Fruit fly (Drosophila melanogaster) whole organism, embryonic: ENCODE data around the gene dbe.
A peak's percentile ranks its signal among the peaks of the same experiment; 100 is the strongest.

ENCODE experiments used
- BEAF-32 ChIP-seq: fragments of 200-800 bp; sonication (Bioruptor generic); optimal IDR thresholded peaks from 3 replicates; lab custom pipeline; 2017; ENCODE audit warnings: missing biosample characterization, missing genetic modification characterization, mild to moderate bottlenecking, moderate library complexity, missing genetic modification reagents
- CG10431 ChIP-seq: fragments of 200-800 bp; sonication (Bioruptor generic); optimal IDR thresholded peaks from 3 replicates; lab custom pipeline; 2018; ENCODE audit warnings: missing biosample characterization, mild to moderate bottlenecking, missing genetic modification characterization
- CG11085 ChIP-seq: fragments of 200-800 bp; sonication (Bioruptor generic); IDR thresholded peaks from 2 replicates; pipeline ENCODE4 v1.3.6; 2022; ENCODE audit warnings: missing biosample characterization, missing genetic modification characterization
- CG11695 ChIP-seq: fragments of 200-800 bp; sonication (Bioruptor generic); IDR thresholded peaks from 3 replicates; pipeline ENCODE4 v1.3.6; 2022; ENCODE audit warnings: missing biosample characterization, missing genetic modification characterization
- CG11696 ChIP-seq: fragments of 200-800 bp; sonication (Bioruptor generic); IDR thresholded peaks from 2 replicates; pipeline ENCODE4 v1.3.6; 2022; ENCODE audit warnings: missing biosample characterization, missing genetic modification characterization
- CG15601 ChIP-seq: fragments of 200-800 bp; sonication (Bioruptor generic); optimal IDR thresholded peaks from 3 replicates; lab custom pipeline; 2019; ENCODE audit warnings: missing biosample characterization, mild to moderate bottlenecking, missing genetic modification characterization, moderate library complexity
- CG17186 ChIP-seq: fragments of 200-800 bp; sonication (Bioruptor generic); optimal IDR thresholded peaks from 3 replicates; lab custom pipeline; 2017; ENCODE audit warnings: missing biosample characterization, missing genetic modification reagents, missing genetic modification characterization
- CG18599 ChIP-seq: fragments of 200-800 bp; sonication (Bioruptor generic); optimal IDR thresholded peaks from 3 replicates; lab custom pipeline; 2017; ENCODE audit warnings: missing biosample characterization, missing genetic modification characterization, mild to moderate bottlenecking, moderate library complexity, missing genetic modification reagents
- CG3163 ChIP-seq: fragments of 200-800 bp; sonication (Bioruptor generic); optimal IDR thresholded peaks from 3 replicates; lab custom pipeline; 2016; ENCODE audit warnings: missing biosample characterization, missing genetic modification characterization
- CG34422 ChIP-seq: fragments of 200-800 bp; sonication (Bioruptor generic); IDR thresholded peaks from 3 replicates; pipeline ENCODE4 v1.3.6; 2022; ENCODE audit warnings: missing biosample characterization, missing genetic modification characterization
- CG3726 ChIP-seq: fragments of 200-800 bp; sonication (Bioruptor generic); IDR thresholded peaks from 3 replicates; pipeline ENCODE4, ENCODE4 v1.3.6; 2022; ENCODE audit warnings: missing biosample characterization, missing genetic modification characterization
- CG4282 ChIP-seq: fragments of 200-800 bp; sonication (Bioruptor generic); optimal IDR thresholded peaks from 2 replicates; lab custom pipeline; 2016; ENCODE audit warnings: missing biosample characterization, missing genetic modification characterization
- CG7987 ChIP-seq: fragments of 200-800 bp; sonication (Bioruptor generic); optimal IDR thresholded peaks from 2 replicates; lab custom pipeline; 2018; ENCODE audit warnings: missing biosample characterization, mild to moderate bottlenecking, missing genetic modification characterization, moderate library complexity
- CG8388 ChIP-seq: fragments of 200-800 bp; sonication (Bioruptor generic); optimal IDR thresholded peaks from 2 replicates; lab custom pipeline; 2019; ENCODE audit warnings: missing biosample characterization, mild to moderate bottlenecking, missing genetic modification characterization, moderate library complexity
- CG8765 ChIP-seq: fragments of 200-800 bp; sonication (Bioruptor generic); IDR thresholded peaks from 2 replicates; pipeline ENCODE4 v1.3.6; 2022; ENCODE audit warnings: missing biosample characterization, missing genetic modification characterization
- CG9437 ChIP-seq: fragments of 200-800 bp; sonication (Bioruptor generic); optimal IDR thresholded peaks from 2 replicates; lab custom pipeline; 2018; ENCODE audit warnings: missing biosample characterization, mild to moderate bottlenecking, missing genetic modification characterization
- Dad ChIP-seq: fragments of 200-800 bp; sonication (Bioruptor generic); optimal IDR thresholded peaks from 3 replicates; lab custom pipeline; 2016; ENCODE audit warnings: missing biosample characterization, missing genetic modification characterization
- Hr78 ChIP-seq, 2 experiments: fragments of 200-800 bp in 1 of 2; fragments of >200 bp in 1 of 2; sonication (Bioruptor generic) in 1 of 2; optimal IDR thresholded peaks; 2 replicates each; lab custom pipeline; 2017 to 2019; ENCODE audit warnings: missing biosample characterization in 2 of 2, missing genetic modification characterization in 2 of 2, mild to moderate bottlenecking in 1 of 2, moderate library complexity in 1 of 2
- Oaz ChIP-seq: fragments of 200-800 bp; sonication (Bioruptor generic); IDR thresholded peaks from 2 replicates; pipeline ENCODE4 v1.3.6; 2022; ENCODE audit warnings: missing biosample characterization, missing genetic modification characterization
- Opbp ChIP-seq: fragments of 200-800 bp; sonication (Bioruptor generic); IDR thresholded peaks from 3 replicates; pipeline ENCODE4 v1.3.6; 2022; ENCODE audit warnings: missing biosample characterization, missing genetic modification characterization; ENCODE audit not compliant: partially characterized antibody
- Rfx ChIP-seq: fragments of 200-800 bp; sonication (Bioruptor generic); IDR thresholded peaks from 2 replicates; pipeline ENCODE4 v1.3.6; 2022; ENCODE audit warnings: missing biosample characterization, missing genetic modification characterization
- Sox102F ChIP-seq: fragments of 200-800 bp; sonication (Bioruptor generic); optimal IDR thresholded peaks from 2 replicates; lab custom pipeline; 2018; ENCODE audit warnings: missing biosample characterization, mild to moderate bottlenecking, missing genetic modification characterization, moderate library complexity
- Sry-δ ChIP-seq: fragments of 200-800 bp; sonication (Bioruptor generic); optimal IDR thresholded peaks from 2 replicates; lab custom pipeline; 2016; ENCODE audit warnings: missing biosample characterization, missing genetic modification characterization
- Tbp ChIP-seq: fragments of >200 bp; optimal IDR thresholded peaks from 2 replicates; lab custom pipeline; 2018; ENCODE audit warnings: missing biosample characterization, missing genetic modification characterization
- ac ChIP-seq: fragments of 200-800 bp; sonication (Bioruptor generic); optimal IDR thresholded peaks from 3 replicates; lab custom pipeline; 2017; ENCODE audit warnings: missing biosample characterization, mild to moderate bottlenecking, missing genetic modification characterization
- bcd ChIP-seq: fragments of 200-800 bp; sonication (Bioruptor generic); optimal IDR thresholded peaks from 2 replicates; lab custom pipeline; 2017; ENCODE audit warnings: missing biosample characterization, mild to moderate bottlenecking, missing genetic modification characterization
- cg ChIP-seq: fragments of 200-800 bp; sonication (Bioruptor generic); optimal IDR thresholded peaks from 3 replicates; lab custom pipeline; 2019; ENCODE audit warnings: missing biosample characterization, mild to moderate bottlenecking, missing genetic modification characterization, moderate library complexity
- crc ChIP-seq: fragments of 200-800 bp; sonication (Bioruptor generic); optimal IDR thresholded peaks from 2 replicates; lab custom pipeline; 2016; ENCODE audit warnings: missing biosample characterization, missing genetic modification characterization
- croc ChIP-seq: fragments of 200-800 bp; sonication (Bioruptor generic); conservative IDR thresholded peaks from 3 replicates; pipeline ENCODE4 v1.3.6; 2022; ENCODE audit warnings: missing biosample characterization, missing genetic modification characterization
- crp ChIP-seq, 2 experiments: fragments of 200-800 bp; sonication (Bioruptor generic); optimal IDR thresholded peaks; 2 replicates in 1 of 2; 3 replicates in 1 of 2; lab custom pipeline; 2017; ENCODE audit warnings: missing biosample characterization in 2 of 2, missing genetic modification characterization in 2 of 2, mild to moderate bottlenecking in 1 of 2, moderate library complexity in 1 of 2
- dpn ChIP-seq, 2 experiments: fragments of 200-800 bp; sonication (Bioruptor generic); optimal IDR thresholded peaks; 3 replicates each; lab custom pipeline; 2016; ENCODE audit warnings: missing biosample characterization in 2 of 2, missing genetic modification characterization in 2 of 2
- emc ChIP-seq: fragments of 200-800 bp; sonication (Bioruptor generic); optimal IDR thresholded peaks from 2 replicates; lab custom pipeline; 2016; ENCODE audit warnings: missing biosample characterization, missing genetic modification characterization
- esg ChIP-seq: fragments of 200-800 bp; sonication (Bioruptor generic); conservative IDR thresholded peaks from 2 replicates; pipeline ENCODE4 v1.3.6; 2022; ENCODE audit warnings: missing biosample characterization, missing genetic modification characterization
- gcm2 ChIP-seq: fragments of 200-800 bp; sonication (Bioruptor generic); optimal IDR thresholded peaks from 2 replicates; lab custom pipeline; 2016; ENCODE audit warnings: missing biosample characterization, missing genetic modification characterization
- gfzf ChIP-seq: fragments of 200-800 bp; sonication (Bioruptor generic); optimal IDR thresholded peaks from 2 replicates; lab custom pipeline; 2016; ENCODE audit warnings: missing biosample characterization, mild to moderate bottlenecking, missing genetic modification characterization, moderate library complexity
- grau ChIP-seq: fragments of 200-800 bp; optimal IDR thresholded peaks from 3 replicates; lab custom pipeline; 2019; ENCODE audit warnings: missing biosample characterization, mild to moderate bottlenecking, missing genetic modification characterization, moderate library complexity
- luna ChIP-seq: fragments of 200-800 bp; sonication (Bioruptor generic); optimal IDR thresholded peaks from 2 replicates; lab custom pipeline; 2016; ENCODE audit warnings: missing biosample characterization, missing genetic modification characterization
- prd ChIP-seq, 3 experiments: fragments of >200 bp in 2 of 3; fragments of 200-800 bp in 1 of 3; sonication (Bioruptor generic) in 1 of 3; optimal IDR thresholded peaks in 2 of 3; IDR thresholded peaks in 1 of 3; 2 replicates in 2 of 3; 3 replicates in 1 of 3; pipeline versions ENCODE4 v1.3.6 to Lab custom; 2017 to 2022; ENCODE audit warnings: missing biosample characterization in 1 of 3, missing genetic modification characterization in 1 of 3
- pum ChIP-seq: fragments of 200-800 bp; sonication (Bioruptor generic); optimal IDR thresholded peaks from 2 replicates; lab custom pipeline; 2016; ENCODE audit warnings: missing biosample characterization, missing genetic modification characterization
- sens ChIP-seq: fragments of 200-800 bp; sonication (Bioruptor generic); peaks from one replicate; lab custom pipeline; 2016; ENCODE audit warnings: missing biosample characterization, missing genetic modification characterization
- sisA ChIP-seq: fragments of 200-800 bp; sonication (Bioruptor generic); IDR thresholded peaks from 2 replicates; pipeline ENCODE4 v1.3.6; 2022; ENCODE audit warnings: missing biosample characterization, missing genetic modification characterization
- so ChIP-seq: fragments of 200-800 bp; sonication (Bioruptor generic); IDR thresholded peaks from 3 replicates; pipeline ENCODE4 v1.3.6; 2022; ENCODE audit warnings: missing biosample characterization, missing genetic modification characterization
- toy ChIP-seq: fragments of 200-800 bp; sonication (Bioruptor generic); IDR thresholded peaks from 2 replicates; pipeline ENCODE4 v1.3.6; 2022; ENCODE audit warnings: missing biosample characterization, missing genetic modification characterization
- twi ChIP-seq: fragments of 200-800 bp; optimal IDR thresholded peaks from 2 replicates; lab custom pipeline; 2019; ENCODE audit warnings: missing biosample characterization, mild to moderate bottlenecking, missing genetic modification characterization, moderate library complexity
- unc-4 ChIP-seq: fragments of 200-800 bp; sonication (Bioruptor generic); IDR thresholded peaks from 2 replicates; pipeline ENCODE4 v1.3.6; 2022; ENCODE audit warnings: missing biosample characterization, missing genetic modification characterization; ENCODE audit not compliant: partially characterized antibody
- usp ChIP-seq: fragments of >200 bp; optimal IDR thresholded peaks from 2 replicates; lab custom pipeline; 2017; ENCODE audit warnings: missing biosample characterization, missing genetic modification characterization
- zfh1 ChIP-seq: fragments of 200-800 bp; sonication (Bioruptor generic); IDR thresholded peaks from 3 replicates; pipeline ENCODE4 v1.3.6; 2022; ENCODE audit warnings: missing biosample characterization, missing genetic modification characterization

Gene dbe

DNA sequence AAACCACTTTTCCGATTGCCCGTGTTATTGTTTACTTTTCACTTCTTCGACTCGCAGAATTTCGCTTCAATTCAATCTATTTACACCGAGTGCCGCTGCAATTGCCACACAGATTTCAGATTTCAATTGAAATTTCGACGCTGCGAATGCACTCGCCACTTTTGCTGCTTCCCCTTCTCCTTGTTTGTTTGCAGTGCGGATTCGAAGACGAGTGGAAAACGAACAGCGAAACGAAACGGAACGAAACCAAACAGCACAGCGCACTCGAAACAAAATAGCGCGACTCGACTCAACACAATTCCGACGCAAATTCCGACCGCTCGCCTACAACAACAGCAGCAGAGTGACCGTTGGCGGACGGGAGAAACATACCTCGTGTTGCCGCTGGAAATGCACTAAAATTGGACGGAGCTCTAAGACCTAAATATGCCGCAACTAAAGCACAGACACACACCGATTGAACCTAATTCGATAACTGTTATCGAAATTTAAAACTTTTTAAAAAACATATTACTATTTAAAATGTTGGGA is 18.9 kb downstream of the dbe start, which contains the start of gene drongo (continued):
- TF ChIP-seq CG8765 (GFP tag; lab: Robert Waterston, UW) = no peak
- TF ChIP-seq crc (GFP tag; lab: Kevin White, UChicago) = no peak
- TF ChIP-seq toy (GFP tag; lab: Robert Waterston, UW) = no peak
- no peak for TF ChIP-seq usp (GFP tag; lab: Kevin White, UChicago)
- peak; percentile 80 for TF ChIP-seq cg
- TF ChIP-seq esg (GFP tag; lab: Robert Waterston, UW) = no peak
- peak; percentile 49 for TF ChIP-seq unc-4 (GFP tag; lab: Robert Waterston, UW)
- no peak for TF ChIP-seq Sox102F (GFP tag; lab: Kevin White, UChicago)
- no peak for TF ChIP-seq luna
- TF ChIP-seq, all 482 proteins: peak for 226

dm6 chr2L:849787-850512 is 19.7 kb downstream of the dbe start:
- no peak for TF ChIP-seq CG18599 (GFP tag; lab: Kevin White, UChicago)
- TF ChIP-seq crp (GFP tag; optimal IDR thresholded peaks at IDR 0.05; lab: Kevin White, UChicago) = no peak
- TF ChIP-seq ac (GFP tag; lab: Kevin White, UChicago) = no peak
- TF ChIP-seq Oaz (GFP tag; lab: Robert Waterston, UW) = no peak
- TF ChIP-seq CG34422 (GFP tag; lab: Robert Waterston, UW) = no peak
- no peak for TF ChIP-seq Dad (GFP tag; lab: Kevin White, UChicago)
- TF ChIP-seq Rfx = 0 out of 2 replicates have a peak, but pooled peaks have one; percentile 13
- no peak for TF ChIP-seq emc (GFP tag; lab: Kevin White, UChicago)
- TF ChIP-seq CG11695 (GFP tag; lab: Robert Waterston, UW) = no peak
- TF ChIP-seq BEAF-32 (GFP tag; lab: Kevin White, UChicago) = no peak
- no peak for TF ChIP-seq CG3726 (GFP tag; lab: Robert Waterston, UW)
- peak; percentile 24; the same call in 1 of the 3 replicates for TF ChIP-seq zfh1 (GFP tag; lab: Robert Waterston, UW)
- no peak for TF ChIP-seq croc (GFP tag; lab: Robert Waterston, UW)
- TF ChIP-seq toy (GFP tag; lab: Robert Waterston, UW) = no peak
- TF ChIP-seq twi (tag; lab: Kevin White, UChicago) = peak; percentile 21
- no peak for TF ChIP-seq CG9437 (GFP tag; lab: Kevin White, UChicago)
- TF ChIP-seq Tbp = no peak
- TF ChIP-seq CG10431 (GFP tag; lab: Kevin White, UChicago) = no peak
- no peak for TF ChIP-seq CG11085 (GFP tag; lab: Robert Waterston, UW)
- TF ChIP-seq so (GFP tag; lab: Robert Waterston, UW) = 0 out of 3 replicates have a peak, but pooled peaks have one; percentile 20
- no peak for TF ChIP-seq CG17186 (GFP tag; lab: Kevin White, UChicago)
- no peak for TF ChIP-seq bcd (GFP tag; lab: Kevin White, UChicago)
- TF ChIP-seq Hr78 (GFP tag; optimal IDR thresholded peaks at IDR 0.05; lab: Kevin White, UChicago) = no peak
- no peak for TF ChIP-seq Opbp (GFP tag; lab: Robert Waterston, UW)
- TF ChIP-seq CG7987 (GFP tag; lab: Kevin White, UChicago) = no peak
- TF ChIP-seq sens = peak; percentile 59
- no peak for TF ChIP-seq CG3163 (GFP tag; lab: Kevin White, UChicago)
- TF ChIP-seq sisA (GFP tag; lab: Robert Waterston, UW) = no peak
- TF ChIP-seq CG4282 = no peak
- TF ChIP-seq grau (tag; lab: Kevin White, UChicago) = no peak
- no peak for TF ChIP-seq gfzf (GFP tag; lab: Kevin White, UChicago)
- TF ChIP-seq prd (optimal IDR thresholded peaks at IDR 0.05; lab: Kevin White, UChicago) = no peak
- TF ChIP-seq prd (GFP tag; IDR thresholded peaks at IDR 0.05; lab: Robert Waterston, UW) = no peak
- no peak for TF ChIP-seq gcm2 (GFP tag; lab: Kevin White, UChicago)
- TF ChIP-seq CG11696 (GFP tag; lab: Robert Waterston, UW) = no peak
- TF ChIP-seq CG15601 (tag; lab: Kevin White, UChicago) = no peak
- no peak for TF ChIP-seq pum (GFP tag; lab: Kevin White, UChicago)
- TF ChIP-seq Sry-δ = no peak
- no peak for TF ChIP-seq dpn (GFP tag; optimal IDR thresholded peaks at IDR 0.05; lab: Kevin White, UChicago)
- TF ChIP-seq CG8388 (GFP tag; lab: Kevin White, UChicago) = no peak
